Worm (Caenorhabditis elegans): ENCODE data around the gene ZK402.5.
"Not testable (repeated sequence)": the region's sequence is repeated elsewhere in the genome, so short reads cannot be mapped to it uniquely, and the experiment has no call there.

Gene ZK402.5

ce11 chrX:1409224-1409623, 8.1 kb upstream of the ZK402.5 start:
- no peak for TF ChIP-seq ceh-30 (tag; optimal IDR thresholded peaks at IDR 0.05)

ce11 chrX:1403971-1404370, 2.8 kb upstream of the ZK402.5 start, which contains the start of gene ZK402.1:
TSS of gene ZK402.1 (plus strand) at chrX:1404271.
- not testable (repeated sequence) for TF ChIP-seq ceh-18, elt-4, C08G9.2 (tag; optimal IDR thresholded peaks at IDR 0.05)

ce11 chrX:1403444-1403843, 2.3 kb upstream of the ZK402.5 start, which contains the start of gene ZK402.2:
TSS of gene ZK402.2 (plus strand) at chrX:1403744.
- TF ChIP-seq ama-1 (optimal IDR thresholded peaks at IDR 0.05); ceh-2 (tag; optimal IDR thresholded peaks at IDR 0.05); unc-3 (GFP tag; conservative IDR thresholded peaks at IDR 0.05); unc-3 (tag; optimal IDR thresholded peaks at IDR 0.05): not testable (repeated sequence)

- TF ChIP-seq unc-42 (tag; optimal IDR thresholded peaks at IDR 0.05) (no peak), ama-1 (optimal IDR thresholded peaks at IDR 0.05) (no peak), mec-3 (tag; optimal IDR thresholded peaks at IDR 0.05; ENCODE audit: borderline replicate concordance) (no peak), ceh-22 (tag; optimal IDR thresholded peaks at IDR 0.05) (no peak), rnt-1 (tag; optimal IDR thresholded peaks at IDR 0.05) (no peak), ceh-24 (tag; optimal IDR thresholded peaks at IDR 0.05) (no peak), eyg-1 (tag; optimal IDR thresholded peaks at IDR 0.05) (no peak), odd-2 (tag; optimal IDR thresholded peaks at IDR 0.05) (no peak), ttx-3 (tag; optimal IDR thresholded peaks at IDR 0.05) (no peak), ceh-45 (GFP tag; IDR thresholded peaks at IDR 0.05) (no peak)
These were observed 3.6 kb downstream of the ZK402.5 start, which contains the start of gene H39E20.1 for ce11 chrX:1397516-1397915. TSS of gene H39E20.1 (minus strand) at chrX:1397616.

ce11 chrX:1395793-1396192, 5.4 kb downstream of the ZK402.5 start:
- TF ChIP-seq pha-4 (tag; optimal IDR thresholded peaks at IDR 0.05) = no peak
- TF ChIP-seq ceh-30 (tag; optimal IDR thresholded peaks at IDR 0.05) = no peak
- no peak for TF ChIP-seq K02D7.2 (tag; optimal IDR thresholded peaks at IDR 0.05)
- TF ChIP-seq pag-3 (tag; optimal IDR thresholded peaks at IDR 0.05; ENCODE audit: borderline replicate concordance) = no peak
- no peak for TF ChIP-seq ceh-6 (GFP tag; optimal IDR thresholded peaks at IDR 0.05)
- no peak for TF ChIP-seq fkh-6 (tag; optimal IDR thresholded peaks at IDR 0.05)
- no peak for TF ChIP-seq sox-2 (GFP tag; IDR thresholded peaks at IDR 0.05)
- TF ChIP-seq fax-1 (tag; optimal IDR thresholded peaks at IDR 0.05) = no peak
- TF ChIP-seq madf-2 (tag; optimal IDR thresholded peaks at IDR 0.05) = no peak
- no peak for TF ChIP-seq ceh-9 (tag; optimal IDR thresholded peaks at IDR 0.05)
- TF ChIP-seq nhr-232 (tag; optimal IDR thresholded peaks at IDR 0.05) = no peak
- no peak for TF ChIP-seq hlh-30 (tag; optimal IDR thresholded peaks at IDR 0.05; ENCODE audit: insufficient read depth)
- TF ChIP-seq syd-9 (tag; optimal IDR thresholded peaks at IDR 0.05) = no peak
- no peak for TF ChIP-seq ref-2 (tag; optimal IDR thresholded peaks at IDR 0.05)
- TF ChIP-seq elt-2 (tag; optimal IDR thresholded peaks at IDR 0.05) = no peak
- TF ChIP-seq nfya-1 (tag; optimal IDR thresholded peaks at IDR 0.05) = no peak
- TF ChIP-seq gmeb-2 (tag; optimal IDR thresholded peaks at IDR 0.05) = no peak
- TF ChIP-seq npax-4 (tag; optimal IDR thresholded peaks at IDR 0.05) = no peak

ce11 chrX:1394437-1394836, 6.7 kb downstream of the ZK402.5 start:
- no peak for TF ChIP-seq unc-55 (GFP tag; optimal IDR thresholded peaks at IDR 0.05)
- no peak for TF ChIP-seq hlh-15 (tag; optimal IDR thresholded peaks at IDR 0.05)
- TF ChIP-seq pros-1 (tag; optimal IDR thresholded peaks at IDR 0.05) = no peak
- TF ChIP-seq C08G9.2 (tag; optimal IDR thresholded peaks at IDR 0.05) = no peak
- no peak for TF ChIP-seq tbx-2 (tag; optimal IDR thresholded peaks at IDR 0.05)
- no peak for TF ChIP-seq hlh-8 (tag; optimal IDR thresholded peaks at IDR 0.05)
- TF ChIP-seq fkh-6 (tag; optimal IDR thresholded peaks at IDR 0.05) = no peak
